Worm (Caenorhabditis elegans) whole organism, L3 larva: ENCODE measurements around the gene F55A11.6.

Experiments
- ZK546.5 ChIP-seq: sonication (generic microtip); optimal IDR thresholded peaks from 2 replicates; lab custom pipeline; 2017; ENCODE audit warnings: missing biosample characterization, missing genetic modification characterization
- aly-2 ChIP-seq: fragments of 150-350 bp; optimal IDR thresholded peaks from 2 replicates; lab custom pipeline; 2014; ENCODE audit warnings: missing biosample characterization, missing genetic modification characterization
- ama-1 ChIP-seq: fragments of 150-350 bp; optimal IDR thresholded peaks from 2 replicates; lab custom pipeline; 2018
- ceh-28 ChIP-seq: fragments of 150-350 bp; optimal IDR thresholded peaks from 2 replicates; lab custom pipeline; 2014; ENCODE audit warnings: missing biosample characterization, missing genetic modification reagents, missing genetic modification characterization
- ceh-9 ChIP-seq: sonication (generic microtip); optimal IDR thresholded peaks from 2 replicates; lab custom pipeline; 2018; ENCODE audit warnings: missing biosample characterization, missing genetic modification characterization
- egl-27 ChIP-seq: sonication (generic microtip); optimal IDR thresholded peaks from 4 replicates; lab custom pipeline; 2017; ENCODE audit warnings: missing biosample characterization, missing genetic modification reagents, missing genetic modification characterization
- egl-5 ChIP-seq: fragments of 150-350 bp; optimal IDR thresholded peaks from 2 replicates; lab custom pipeline; 2017; ENCODE audit warnings: missing biosample characterization, missing genetic modification reagents, missing genetic modification characterization, inconsistent platforms
- elt-1 ChIP-seq: fragments of 150-350 bp; optimal IDR thresholded peaks from 2 replicates; lab custom pipeline; 2014; ENCODE audit warnings: missing biosample characterization, missing genetic modification characterization
- elt-2 ChIP-seq: sonication (generic microtip); optimal IDR thresholded peaks from 2 replicates; lab custom pipeline; 2016; ENCODE audit warnings: missing genetic modification reagents, mild to moderate bottlenecking, missing genetic modification characterization, missing compliant biosample characterization
- elt-3 ChIP-seq, 3 experiments: fragments of 150-350 bp in 1 of 3; sonication (generic microtip) in 2 of 3; optimal IDR thresholded peaks; 2 replicates in 2 of 3; 4 replicates in 1 of 3; lab custom pipeline; 2014 to 2017; ENCODE audit warnings: missing biosample characterization in 3 of 3, missing genetic modification characterization in 3 of 3
- eor-1 ChIP-seq, 2 experiments: fragments of 150-350 bp; optimal IDR thresholded peaks; 2 replicates each; lab custom pipeline; 2014 to 2018; ENCODE audit warnings: missing biosample characterization in 2 of 2, missing genetic modification characterization in 2 of 2
- fkh-10 ChIP-seq: sonication (generic microtip); optimal IDR thresholded peaks from 2 replicates; lab custom pipeline; 2017; ENCODE audit warnings: missing biosample characterization, missing genetic modification reagents, missing genetic modification characterization
- fkh-2 ChIP-seq: fragments of 150-350 bp; optimal IDR thresholded peaks from 2 replicates; lab custom pipeline; 2014; ENCODE audit warnings: missing biosample characterization, missing genetic modification reagents, missing genetic modification characterization
- hmg-11 ChIP-seq: sonication (generic microtip); optimal IDR thresholded peaks from 2 replicates; lab custom pipeline; 2016; ENCODE audit warnings: missing genetic modification characterization, missing compliant biosample characterization
- jun-1 ChIP-seq: fragments of 150-350 bp; optimal IDR thresholded peaks from 2 replicates; lab custom pipeline; 2014; ENCODE audit warnings: missing biosample characterization, missing genetic modification reagents, missing genetic modification characterization
- lin-39 ChIP-seq: fragments of 150-350 bp; optimal IDR thresholded peaks from 2 replicates; lab custom pipeline; 2018; ENCODE audit warnings: missing biosample characterization, missing genetic modification reagents, missing genetic modification characterization
- lsy-12 ChIP-seq: sonication (generic microtip); optimal IDR thresholded peaks from 2 replicates; lab custom pipeline; 2016; ENCODE audit warnings: mild to moderate bottlenecking, missing genetic modification characterization, missing compliant biosample characterization
- mdl-1 ChIP-seq: fragments of 150-350 bp; optimal IDR thresholded peaks from 2 replicates; lab custom pipeline; 2014; ENCODE audit warnings: missing biosample characterization, missing genetic modification characterization
- mml-1 ChIP-seq: fragments of 150-350 bp; sonication (generic microtip); optimal IDR thresholded peaks from 3 replicates; lab custom pipeline; 2014; ENCODE audit warnings: missing biosample characterization, missing genetic modification characterization
- nfya-1 ChIP-seq: sonication (generic microtip); optimal IDR thresholded peaks from 2 replicates; lab custom pipeline; 2017; ENCODE audit warnings: missing genetic modification characterization, mild to moderate bottlenecking, missing compliant biosample characterization, antibody characterized with exemption, moderate library complexity; ENCODE audit not compliant: insufficient read depth
- nhr-11 ChIP-seq: fragments of 150-350 bp; optimal IDR thresholded peaks from 2 replicates; lab custom pipeline; 2014; ENCODE audit warnings: missing biosample characterization, missing genetic modification characterization
- nhr-23 ChIP-seq: fragments of 150-350 bp; optimal IDR thresholded peaks from 2 replicates; lab custom pipeline; 2014; ENCODE audit warnings: missing biosample characterization, missing genetic modification reagents, missing genetic modification characterization
- nhr-237 ChIP-seq: fragments of 150-350 bp; optimal IDR thresholded peaks from 2 replicates; lab custom pipeline; 2014; ENCODE audit warnings: missing biosample characterization, missing genetic modification characterization
- nhr-25 ChIP-seq: sonication (generic microtip); optimal IDR thresholded peaks from 2 replicates; lab custom pipeline; 2017; ENCODE audit warnings: missing biosample characterization, missing genetic modification characterization
- nhr-28 ChIP-seq: fragments of 150-350 bp; optimal IDR thresholded peaks from 2 replicates; lab custom pipeline; 2014; ENCODE audit warnings: missing biosample characterization, missing genetic modification characterization
- nhr-43 ChIP-seq: sonication (generic microtip); optimal IDR thresholded peaks from 2 replicates; lab custom pipeline; 2016; ENCODE audit warnings: mild to moderate bottlenecking, missing genetic modification characterization, missing compliant biosample characterization; ENCODE audit not compliant: poor library complexity, severe bottlenecking
- nhr-67 ChIP-seq: fragments of 150-350 bp; optimal IDR thresholded peaks from 2 replicates; lab custom pipeline; 2014; ENCODE audit warnings: missing biosample characterization, missing genetic modification characterization
- nhr-76 ChIP-seq: fragments of 150-350 bp; sonication (generic microtip); optimal IDR thresholded peaks from 5 replicates; lab custom pipeline; 2014; ENCODE audit warnings: missing biosample characterization, missing genetic modification characterization
- nhr-77 ChIP-seq: fragments of 150-350 bp; optimal IDR thresholded peaks from 2 replicates; lab custom pipeline; 2014; ENCODE audit warnings: missing biosample characterization, missing genetic modification characterization
- pha-4 ChIP-seq: fragments of 150-350 bp; optimal IDR thresholded peaks from 2 replicates; lab custom pipeline; 2014; ENCODE audit warnings: missing biosample characterization, missing genetic modification reagents, missing genetic modification characterization
- sea-2 ChIP-seq: fragments of 150-350 bp; sonication (generic microtip); optimal IDR thresholded peaks from 4 replicates; lab custom pipeline; 2014; ENCODE audit warnings: missing biosample characterization, missing genetic modification reagents, missing genetic modification characterization
- skn-1 ChIP-seq: fragments of 150-350 bp; optimal IDR thresholded peaks from 2 replicates; lab custom pipeline; 2014; ENCODE audit warnings: missing biosample characterization, missing genetic modification characterization
- tbx-2 ChIP-seq: sonication (generic microtip); optimal IDR thresholded peaks from 2 replicates; lab custom pipeline; 2016; ENCODE audit warnings: mild to moderate bottlenecking, missing genetic modification characterization, missing compliant biosample characterization
- unc-39 ChIP-seq: sonication (generic microtip); optimal IDR thresholded peaks from 4 replicates; lab custom pipeline; 2017; ENCODE audit warnings: missing biosample characterization, missing genetic modification characterization
- unc-62 ChIP-seq: fragments of 150-350 bp; sonication (generic microtip); optimal IDR thresholded peaks from 4 replicates; lab custom pipeline; 2014; ENCODE audit warnings: missing biosample characterization, missing genetic modification reagents, missing genetic modification characterization
- zag-1 ChIP-seq: fragments of 150-350 bp; optimal IDR thresholded peaks from 2 replicates; lab custom pipeline; 2014; ENCODE audit warnings: missing biosample characterization, missing genetic modification characterization
- ztf-11 ChIP-seq: fragments of 150-350 bp; optimal IDR thresholded peaks from 2 replicates; lab custom pipeline; 2014; ENCODE audit warnings: missing biosample characterization, missing genetic modification characterization
- ztf-4 ChIP-seq: fragments of 150-350 bp; optimal IDR thresholded peaks from 2 replicates; lab custom pipeline; 2014; ENCODE audit warnings: missing biosample characterization, missing genetic modification characterization

F55A11.6 gene

ce11 chrV:11757358-11757757, 19.3 kb upstream of the F55A11.6 start, which contains the start of gene smoc-1:
smoc-1 (plus strand) TSS chrV:11757658.
- TF ChIP-seq nhr-11 (tag; lab: Kevin White, UChicago) (no peak), lin-39 (tag; lab: Kevin White, UChicago) (no peak), nhr-76 (tag; lab: Kevin White, UChicago) (no peak), elt-2 (tag; lab: Kevin White, UChicago) (no peak), eor-1 (tag; optimal IDR thresholded peaks at IDR 0.05; lab: Kevin White, UChicago) (no peak), nfya-1 (tag; lab: Kevin White, UChicago) (no peak), lsy-12 (tag; lab: Kevin White, UChicago) (no peak), skn-1 (tag; lab: Kevin White, UChicago) (no peak)

DNA sequence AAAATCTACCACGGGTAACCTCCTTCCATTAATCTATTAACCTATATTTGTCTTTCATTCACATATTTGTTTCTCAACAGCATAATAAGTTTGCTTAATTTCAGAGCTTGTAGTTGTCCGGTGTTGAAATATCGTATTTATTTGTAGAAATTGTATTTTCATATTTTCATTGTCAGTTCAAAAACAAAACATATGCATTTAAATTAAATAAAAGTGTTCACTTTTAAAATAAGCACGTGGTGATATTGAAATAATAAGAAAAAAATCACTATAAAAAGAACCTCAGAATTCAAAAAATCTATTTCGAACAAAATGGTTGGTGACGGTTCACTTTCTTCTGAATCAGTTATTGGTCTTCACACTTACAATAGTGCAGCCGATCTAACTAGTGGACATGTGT, 18.0 kb upstream of the F55A11.6 start, which contains the start of gene T04F3.3:
TSS of gene T04F3.3 (plus strand) at position 301 of the 400 bp plus-strand sequence.
- TF ChIP-seq zag-1 (tag; lab: Kevin White, UChicago) (no peak), sea-2 (GFP tag; lab: Kevin White, UChicago) (no peak), ama-1 (no peak), nhr-25 (tag; lab: Kevin White, UChicago) (no peak), fkh-10 (GFP tag; lab: Kevin White, UChicago) (no peak), ztf-4 (tag; lab: Kevin White, UChicago) (no peak), nhr-23 (no peak), nhr-67 (tag; lab: Kevin White, UChicago) (no peak), jun-1 (tag; lab: Kevin White, UChicago) (no peak), unc-39 (no peak), nhr-28 (tag; lab: Kevin White, UChicago) (no peak), aly-2 (tag; lab: Kevin White, UChicago) (no peak), ztf-11 (tag; lab: Kevin White, UChicago) (no peak), mdl-1 (tag; lab: Kevin White, UChicago) (no peak), ZK546.5 (tag; lab: Kevin White, UChicago) (no peak), egl-27 (tag; lab: Kevin White, UChicago) (no peak)

DNA sequence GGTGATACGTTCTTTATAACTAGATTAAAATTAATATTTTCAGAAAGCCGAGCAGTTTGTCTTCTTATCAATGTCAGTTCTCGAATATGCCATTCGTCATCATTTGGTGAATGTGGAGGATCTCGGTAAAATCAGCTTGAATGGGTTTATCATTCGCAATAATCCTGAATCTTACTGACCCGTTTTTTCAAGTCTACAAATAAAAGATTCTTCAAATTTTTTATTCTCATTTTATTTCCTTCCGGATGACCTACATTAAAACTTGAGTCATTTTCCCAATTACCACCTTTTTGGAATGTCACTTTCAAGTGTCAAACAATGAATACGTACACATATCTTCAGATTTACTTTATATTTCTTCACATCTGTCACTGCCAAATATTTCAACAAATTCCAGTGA, 16.3 kb upstream of the F55A11.6 start, which contains the start of gene T04F3.5:
TSS of gene T04F3.5 (plus strand) at position 301 of the 400 bp plus-strand sequence.
- TF ChIP-seq fkh-10 (GFP tag; lab: Kevin White, UChicago) (no peak), nhr-76 (tag; lab: Kevin White, UChicago) (no peak), nhr-43 (tag; lab: Kevin White, UChicago) (no peak), mdl-1 (tag; lab: Kevin White, UChicago) (no peak), unc-62 (no peak), elt-1 (tag; lab: Kevin White, UChicago) (no peak), egl-5 (tag; lab: Kevin White, UChicago) (no peak), nhr-237 (tag; lab: Kevin White, UChicago) (no peak), nhr-23 (no peak), elt-3 (tag; optimal IDR thresholded peaks at IDR 0.05; lab: Kevin White, UChicago) (no peak), nhr-77 (tag; lab: Kevin White, UChicago) (no peak), sea-2 (GFP tag; lab: Kevin White, UChicago) (no peak), tbx-2 (tag; lab: Kevin White, UChicago) (no peak), fkh-2 (no peak), hmg-11 (tag; lab: Kevin White, UChicago) (no peak), nhr-67 (tag; lab: Kevin White, UChicago) (no peak), lsy-12 (tag; lab: Kevin White, UChicago) (no peak), ceh-9 (no peak), mml-1 (tag; lab: Kevin White, UChicago) (no peak)
- TF ChIP-seq, all 47 proteins: peak for 0

- TF ChIP-seq elt-2 (tag; lab: Kevin White, UChicago): peak; percentile 4
- peak; percentile 24 for TF ChIP-seq pha-4 (tag; lab: Kevin White, UChicago)
- no peak for TF ChIP-seq nhr-23
- peak; percentile 8 for TF ChIP-seq ceh-28 (tag; lab: Kevin White, UChicago)
Observed at ce11 chrV:11762863-11763262, 13.8 kb upstream of the F55A11.6 start, which contains the start of gene T04F3.4. T04F3.4 (minus strand) TSS chrV:11763049.
